Worm (Caenorhabditis elegans) whole organism, late embryonic: ENCODE data around the gene ZK697.1.

Source experiments
- C08G9.2 ChIP-seq: sonication (generic microtip); optimal IDR thresholded peaks from 2 replicates; lab custom pipeline; 2016; ENCODE audit warnings: mild to moderate bottlenecking, missing genetic modification characterization, moderate library complexity, missing compliant biosample characterization
- F13H6.1 ChIP-seq: sonication (generic microtip); optimal IDR thresholded peaks from 2 replicates; lab custom pipeline; 2016; ENCODE audit warnings: missing genetic modification characterization, missing compliant biosample characterization
- K02D7.2 ChIP-seq: sonication (generic microtip); optimal IDR thresholded peaks from 2 replicates; lab custom pipeline; 2017; ENCODE audit warnings: mild to moderate bottlenecking, missing genetic modification characterization, missing compliant biosample characterization
- ceh-48 ChIP-seq: sonication (generic microtip); optimal IDR thresholded peaks from 2 replicates; lab custom pipeline; 2016; ENCODE audit warnings: missing genetic modification characterization, inconsistent platforms, missing compliant biosample characterization
- dve-1 ChIP-seq: sonication (generic microtip); optimal IDR thresholded peaks from 2 replicates; lab custom pipeline; 2017; ENCODE audit warnings: antibody characterized with exemption, mild to moderate bottlenecking, missing genetic modification characterization, missing compliant biosample characterization
- ets-4 ChIP-seq: sonication (generic microtip); optimal IDR thresholded peaks from 2 replicates; lab custom pipeline; 2016; ENCODE audit warnings: missing genetic modification characterization, missing compliant biosample characterization
- fax-1 ChIP-seq: sonication (generic microtip); optimal IDR thresholded peaks from 2 replicates; lab custom pipeline; 2016; ENCODE audit warnings: missing genotype, missing genetic modification characterization, missing compliant biosample characterization
- hlh-13 ChIP-seq: fragments of 200-800 bp; sonication (Bioruptor generic); optimal IDR thresholded peaks from 2 replicates; lab custom pipeline; 2018; ENCODE audit warnings: mild to moderate bottlenecking, missing genetic modification characterization, missing compliant biosample characterization
- hlh-8 ChIP-seq: sonication (generic microtip); optimal IDR thresholded peaks from 2 replicates; lab custom pipeline; 2016; ENCODE audit warnings: missing genotype, missing genetic modification characterization, missing compliant biosample characterization
- nfya-1 ChIP-seq: sonication (generic microtip); optimal IDR thresholded peaks from 2 replicates; lab custom pipeline; 2017; ENCODE audit warnings: missing genetic modification characterization, mild to moderate bottlenecking, missing compliant biosample characterization, antibody characterized with exemption, moderate library complexity
- pha-2 ChIP-seq: sonication (generic microtip); optimal IDR thresholded peaks from 2 replicates; lab custom pipeline; 2017; ENCODE audit warnings: mild to moderate bottlenecking, missing genetic modification characterization, missing compliant biosample characterization
- pha-4 ChIP-seq: fragments of 150-350 bp; optimal IDR thresholded peaks from 2 replicates; lab custom pipeline; 2018; ENCODE audit warnings: missing biosample characterization, missing genetic modification reagents, missing genetic modification characterization
- rnt-1 ChIP-seq: sonication (generic microtip); optimal IDR thresholded peaks from 2 replicates; lab custom pipeline; 2016; ENCODE audit warnings: missing genetic modification characterization, missing compliant biosample characterization
- sox-4 ChIP-seq: sonication (generic microtip); optimal IDR thresholded peaks from 2 replicates; lab custom pipeline; 2017; ENCODE audit warnings: mild to moderate bottlenecking, missing genetic modification characterization, inconsistent platforms, missing compliant biosample characterization
- syd-9 ChIP-seq: sonication (generic microtip); optimal IDR thresholded peaks from 2 replicates; lab custom pipeline; 2016; ENCODE audit warnings: mild to moderate bottlenecking, missing genetic modification characterization, moderate library complexity, missing compliant biosample characterization
- tbx-2 ChIP-seq: sonication (generic microtip); optimal IDR thresholded peaks from 2 replicates; lab custom pipeline; 2016; ENCODE audit warnings: missing genetic modification characterization, missing compliant biosample characterization
- unc-55 ChIP-seq: sonication (generic microtip); optimal IDR thresholded peaks from 2 replicates; lab custom pipeline; 2017; ENCODE audit warnings: missing biosample characterization, missing genetic modification reagents, missing genetic modification characterization

The ZK697.1 gene

DNA sequence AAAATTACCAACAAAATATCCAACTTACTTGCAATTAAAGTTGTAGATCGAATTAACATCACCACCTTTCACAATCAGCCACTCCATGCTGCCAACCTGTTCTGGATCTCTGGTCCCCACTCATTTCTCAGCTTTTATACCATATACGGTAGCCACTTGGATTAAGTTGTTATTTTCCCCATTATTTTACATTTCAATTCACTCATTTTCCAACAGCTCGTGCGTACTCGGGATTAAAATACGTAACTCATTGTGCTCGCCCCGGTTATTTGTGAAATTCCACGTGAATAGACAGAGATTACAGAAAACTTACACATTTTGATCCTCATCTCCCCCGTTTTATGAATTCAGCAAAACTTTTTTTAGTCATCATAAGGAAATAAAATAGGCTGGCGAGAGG, 50.4 kb downstream of the ZK697.1 start, which contains the start of gene srt-41:
srt-41 (minus strand) TSS at position 101 of the 400 bp plus-strand sequence.
- TF ChIP-seq ceh-48 (no peak), pha-4 (no peak), K02D7.2 (no peak), fax-1 (tag; lab: Kevin White, UChicago) (no peak), hlh-13 (GFP tag; lab: Kevin White, UChicago) (no peak), unc-55 (GFP tag; lab: Kevin White, UChicago) (no peak), hlh-8 (tag; lab: Kevin White, UChicago) (no peak), rnt-1 (tag; lab: Kevin White, UChicago) (no peak), F13H6.1 (tag; lab: Kevin White, UChicago) (no peak), sox-4 (tag; lab: Kevin White, UChicago) (no peak), C08G9.2 (tag; lab: Kevin White, UChicago) (no peak), pha-2 (tag; lab: Kevin White, UChicago) (no peak), dve-1 (tag; lab: Kevin White, UChicago) (no peak), syd-9 (tag; lab: Kevin White, UChicago) (no peak), tbx-2 (tag; lab: Kevin White, UChicago) (no peak), ets-4 (tag; lab: Kevin White, UChicago) (no peak), nfya-1 (tag; lab: Kevin White, UChicago) (no peak)
